Worm (Caenorhabditis elegans) whole organism, L4/young adult: ENCODE data around the gene Y116A8C.43.

ENCODE experiments used
- W03F9.2 ChIP-seq: fragments of 150-350 bp; optimal IDR thresholded peaks from 2 replicates; lab custom pipeline; 2014; ENCODE audit warnings: missing biosample characterization, missing genetic modification characterization
- dao-5 ChIP-seq: sonication (generic microtip); optimal IDR thresholded peaks from 2 replicates; lab custom pipeline; 2016; ENCODE audit warnings: missing genotype, missing genetic modification characterization, moderate library complexity, missing compliant biosample characterization

ce11 chrIV:17084317-17084716 is 4.3 kb upstream of the Y116A8C.43 start:
- TF ChIP-seq dao-5 (no peak), W03F9.2 (tag; lab: Kevin White, UChicago) (no peak)
